Fruit fly (Drosophila melanogaster) whole organism, pupa: Measurements from ENCODE around the gene CG32228.
A peak's percentile ranks its signal among the peaks of the same experiment; 100 is the strongest.

Experiments used
- CG10348 ChIP-seq: fragments of 200-800 bp; sonication (Bioruptor generic); IDR thresholded peaks from 2 replicates; pipeline ENCODE4 v1.3.6; 2022; ENCODE audit warnings: missing biosample characterization, missing genetic modification characterization
- CG12605 ChIP-seq: fragments of 200-800 bp; sonication (Bioruptor generic); IDR thresholded peaks from 2 replicates; pipeline ENCODE4 v1.3.6; 2022; ENCODE audit warnings: missing biosample characterization, missing genetic modification characterization
- CG13204 ChIP-seq: fragments of 200-800 bp; sonication (Bioruptor generic); optimal IDR thresholded peaks from 2 replicates; lab custom pipeline; 2018; ENCODE audit warnings: missing biosample characterization, mild to moderate bottlenecking, missing genetic modification characterization, moderate library complexity
- CG14655 ChIP-seq: fragments of 200-800 bp; sonication (Bioruptor generic); optimal IDR thresholded peaks from 3 replicates; lab custom pipeline; 2017; ENCODE audit warnings: mild to moderate bottlenecking, missing biosample characterization, missing genetic modification reagents, missing genetic modification characterization
- CG15710 ChIP-seq: fragments of 200-800 bp; sonication (Bioruptor generic); optimal IDR thresholded peaks from 2 replicates; lab custom pipeline; 2018; ENCODE audit warnings: missing biosample characterization, mild to moderate bottlenecking, missing genetic modification characterization, moderate library complexity
- CG17806 ChIP-seq: fragments of 200-800 bp; sonication (Bioruptor generic); optimal IDR thresholded peaks from 2 replicates; lab custom pipeline; 2018; ENCODE audit warnings: missing biosample characterization, mild to moderate bottlenecking, missing genetic modification characterization, moderate library complexity
- CG32121 ChIP-seq: fragments of 200-800 bp; sonication (Bioruptor generic); IDR thresholded peaks from 2 replicates; pipeline ENCODE4 v1.3.6; 2022; ENCODE audit warnings: missing biosample characterization, missing genetic modification characterization
- CG34367 ChIP-seq: fragments of 200-800 bp; sonication (Bioruptor generic); optimal IDR thresholded peaks from 2 replicates; lab custom pipeline; 2018; ENCODE audit warnings: missing biosample characterization, mild to moderate bottlenecking, missing genetic modification characterization
- CG4496 ChIP-seq: fragments of 200-800 bp; sonication (Bioruptor generic); IDR thresholded peaks from 3 replicates; pipeline ENCODE4 v1.3.6; 2022; ENCODE audit warnings: missing biosample characterization, missing genetic modification characterization
- CG8159 ChIP-seq: fragments of 200-800 bp; sonication (Bioruptor generic); optimal IDR thresholded peaks from 3 replicates; lab custom pipeline; 2018; ENCODE audit warnings: missing biosample characterization, mild to moderate bottlenecking, missing genetic modification characterization, moderate library complexity
- CG8301 ChIP-seq: fragments of 200-800 bp; sonication (Bioruptor generic); optimal IDR thresholded peaks from 2 replicates; lab custom pipeline; 2018; ENCODE audit warnings: missing biosample characterization, mild to moderate bottlenecking, missing genetic modification characterization
- CG9948 ChIP-seq: fragments of 200-800 bp; sonication (Bioruptor generic); optimal IDR thresholded peaks from 2 replicates; lab custom pipeline; 2018; ENCODE audit warnings: missing biosample characterization, mild to moderate bottlenecking, missing genetic modification characterization, moderate library complexity
- D1 ChIP-seq: fragments of 200-800 bp; sonication (Bioruptor generic); optimal IDR thresholded peaks from 2 replicates; lab custom pipeline; 2018; ENCODE audit warnings: missing biosample characterization, mild to moderate bottlenecking, missing genetic modification characterization, moderate library complexity
- EcR ChIP-seq: fragments of 200-800 bp; sonication (Bioruptor generic); optimal IDR thresholded peaks from 3 replicates; lab custom pipeline; 2019; ENCODE audit warnings: missing biosample characterization, missing genetic modification characterization, mild to moderate bottlenecking, moderate library complexity, missing genetic modification reagents
- Ets98B ChIP-seq: fragments of 200-800 bp; sonication (Bioruptor generic); IDR thresholded peaks from 2 replicates; pipeline ENCODE4 v1.3.6; 2022; ENCODE audit warnings: missing biosample characterization, missing genetic modification characterization
- Pif1A ChIP-seq: fragments of 200-800 bp; sonication (Bioruptor generic); optimal IDR thresholded peaks from 3 replicates; lab custom pipeline; 2016; ENCODE audit warnings: missing biosample characterization, missing genetic modification characterization
- Pif1B ChIP-seq: fragments of 200-800 bp; sonication (Bioruptor generic); optimal IDR thresholded peaks from 3 replicates; lab custom pipeline; 2016; ENCODE audit warnings: missing biosample characterization, missing genetic modification characterization
- Snoo ChIP-seq: fragments of 200-800 bp; sonication (Bioruptor generic); optimal IDR thresholded peaks from 3 replicates; lab custom pipeline; 2017; ENCODE audit warnings: missing biosample characterization, mild to moderate bottlenecking, missing genetic modification characterization, inconsistent platforms
- fd96Ca ChIP-seq: fragments of 200-800 bp; sonication (Bioruptor generic); IDR thresholded peaks from 3 replicates; pipeline ENCODE4 v1.3.6; 2022; ENCODE audit warnings: missing biosample characterization, missing genetic modification characterization
- gl ChIP-seq: fragments of 200-800 bp; sonication (Bioruptor generic); optimal IDR thresholded peaks from 2 replicates; lab custom pipeline; 2018; ENCODE audit warnings: missing biosample characterization, mild to moderate bottlenecking, missing genetic modification characterization
- rn ChIP-seq: fragments of 200-800 bp; sonication (Bioruptor generic); IDR thresholded peaks from 2 replicates; pipeline ENCODE4 v1.3.6; 2022; ENCODE audit warnings: missing biosample characterization, missing genetic modification characterization

CG32228 gene

DNA sequence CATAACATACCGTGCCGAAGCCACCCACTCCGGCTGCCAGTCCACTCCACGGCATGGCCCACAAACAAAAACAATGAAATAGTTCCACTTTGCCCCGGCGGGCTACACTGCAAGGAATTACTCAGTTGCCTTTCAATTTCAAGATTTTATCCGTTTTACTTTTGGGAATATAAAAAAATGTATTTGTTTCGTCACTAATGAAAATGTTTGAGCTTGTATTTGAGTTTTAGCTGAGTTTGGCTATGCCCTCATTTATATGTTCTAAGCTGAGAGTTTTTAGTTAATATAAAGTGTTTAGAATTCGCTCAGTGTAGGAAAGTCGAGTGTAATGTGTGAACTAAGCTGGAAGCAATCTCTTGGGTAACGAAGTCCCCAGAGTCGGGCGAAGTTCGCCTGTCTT lies 11.0 kb downstream of the CG32228 start:
- peak; percentile 47 for TF ChIP-seq CG14655 (GFP tag; lab: Kevin White, UChicago)
- TF ChIP-seq CG12605 (GFP tag; lab: Robert Waterston, UW), result no peak
- TF ChIP-seq fd96Ca (GFP tag; lab: Robert Waterston, UW), result 0 out of 3 replicates have a peak, but pooled peaks have one; percentile 35
- TF ChIP-seq CG9948 (tag; lab: Kevin White, UChicago), result no peak
- TF ChIP-seq EcR, result no peak
- peak; percentile 43 for TF ChIP-seq Pif1A
- TF ChIP-seq CG8159 (tag; lab: Kevin White, UChicago), result peak; percentile 39
- TF ChIP-seq CG34367 (tag; lab: Kevin White, UChicago), result no peak
- TF ChIP-seq CG10348 (GFP tag; lab: Robert Waterston, UW), result no peak
- TF ChIP-seq Pif1B (GFP tag; lab: Kevin White, UChicago), result peak; percentile 7
- 0 out of 2 replicates have a peak, but pooled peaks have one; percentile 37 for TF ChIP-seq CG32121 (GFP tag; lab: Robert Waterston, UW)
- no peak for TF ChIP-seq CG8301 (tag; lab: Kevin White, UChicago)
- TF ChIP-seq Ets98B (GFP tag; lab: Robert Waterston, UW), result 0 out of 2 replicates have a peak, but pooled peaks have one; percentile 48
- TF ChIP-seq CG15710, result no peak
- TF ChIP-seq Snoo (tag; lab: Kevin White, UChicago), result no peak
- TF ChIP-seq CG13204, result no peak
- TF ChIP-seq rn (GFP tag; lab: Robert Waterston, UW), result no peak
- no peak for TF ChIP-seq gl (tag; lab: Kevin White, UChicago)
- TF ChIP-seq D1 (tag; lab: Kevin White, UChicago), result no peak
- TF ChIP-seq CG4496 (GFP tag; lab: Robert Waterston, UW), result no peak
- no peak for TF ChIP-seq CG17806 (tag; lab: Kevin White, UChicago)

DNA sequence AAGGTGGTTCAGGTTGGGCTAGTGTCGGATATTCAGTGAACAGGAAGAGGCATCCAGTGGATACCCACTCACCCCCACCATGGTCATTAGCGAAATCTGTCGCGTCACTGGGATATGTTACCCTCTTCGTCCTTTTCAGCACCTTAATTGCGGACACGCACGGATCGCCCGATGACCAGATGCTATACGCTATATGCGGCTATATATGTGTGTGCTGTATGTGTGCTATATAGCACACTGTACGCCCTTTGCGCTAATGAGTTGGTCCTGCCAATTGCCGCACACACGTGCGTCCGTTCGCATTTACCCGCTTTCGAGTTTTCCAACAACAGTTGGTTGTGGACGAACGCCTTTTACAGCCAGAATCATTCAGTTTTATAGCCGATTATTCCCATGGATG lies 15.6 kb downstream of the CG32228 start:
- TF ChIP-seq D1 (tag; lab: Kevin White, UChicago) (no peak), Ets98B (GFP tag; lab: Robert Waterston, UW) (no peak), gl (tag; lab: Kevin White, UChicago) (no peak), CG8301 (tag; lab: Kevin White, UChicago) (no peak), CG32121 (GFP tag; lab: Robert Waterston, UW) (no peak)

DNA sequence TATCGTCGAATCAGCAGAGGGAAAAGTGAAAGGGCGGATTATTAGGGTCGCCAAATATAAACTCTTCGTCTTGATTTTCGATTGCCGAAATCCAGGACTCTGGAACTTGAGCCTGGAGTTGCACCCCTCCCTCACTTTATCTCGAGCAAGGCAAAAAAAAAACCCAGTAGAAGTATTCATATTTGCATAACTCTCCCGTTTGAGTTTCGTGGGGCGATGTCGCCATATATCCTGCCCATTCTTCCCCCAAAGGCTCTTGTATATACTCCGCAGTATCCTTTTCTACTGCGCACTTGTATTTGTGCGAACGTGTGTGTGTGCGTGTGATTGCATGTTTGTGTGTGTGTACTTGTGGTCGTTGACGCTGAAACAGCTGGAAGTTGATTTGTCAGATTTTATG lies 21.4 kb downstream of the CG32228 start:
- TF ChIP-seq CG4496 (GFP tag; lab: Robert Waterston, UW) (no peak), rn (GFP tag; lab: Robert Waterston, UW) (no peak), Ets98B (GFP tag; lab: Robert Waterston, UW) (no peak), CG34367 (tag; lab: Kevin White, UChicago) (no peak), CG14655 (GFP tag; lab: Kevin White, UChicago) (no peak), Pif1B (GFP tag; lab: Kevin White, UChicago) (no peak), Snoo (tag; lab: Kevin White, UChicago) (no peak), CG17806 (tag; lab: Kevin White, UChicago) (no peak), fd96Ca (GFP tag; lab: Robert Waterston, UW) (no peak), CG8301 (tag; lab: Kevin White, UChicago) (no peak), CG8159 (tag; lab: Kevin White, UChicago) (no peak), CG12605 (GFP tag; lab: Robert Waterston, UW) (no peak), EcR (no peak), D1 (tag; lab: Kevin White, UChicago) (no peak), CG15710 (no peak), CG13204 (no peak), CG32121 (GFP tag; lab: Robert Waterston, UW) (no peak), gl (tag; lab: Kevin White, UChicago) (no peak), CG9948 (tag; lab: Kevin White, UChicago) (no peak)

DNA sequence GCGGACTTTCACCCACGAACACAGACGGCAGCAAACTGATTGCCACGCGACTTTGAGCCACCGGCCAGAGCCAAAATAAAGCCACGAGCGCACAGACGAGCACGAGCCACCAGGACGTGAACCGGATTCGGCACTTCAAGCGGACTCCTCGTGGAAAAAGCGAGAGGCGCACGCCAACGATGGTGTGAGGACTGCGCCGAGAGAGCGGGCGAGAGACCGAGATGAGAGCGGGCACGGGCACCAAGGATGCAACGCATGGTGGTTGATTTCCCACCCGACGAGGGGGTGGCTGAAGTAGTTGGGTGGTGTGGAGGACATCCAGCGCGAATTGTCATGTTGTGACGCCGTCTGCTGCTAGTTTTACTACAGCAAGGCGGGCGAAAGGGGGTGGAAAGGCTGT lies 29.5 kb downstream of the CG32228 start, which contains the start of gene gogo:
Gene gogo, minus strand, starts transcription at position 39 of the 400 bp plus-strand sequence.
- no peak for TF ChIP-seq CG17806 (tag; lab: Kevin White, UChicago)
- no peak for TF ChIP-seq CG34367 (tag; lab: Kevin White, UChicago)
- TF ChIP-seq CG8301 (tag; lab: Kevin White, UChicago), result no peak
- TF ChIP-seq EcR, result no peak
- TF ChIP-seq rn (GFP tag; lab: Robert Waterston, UW), result no peak
- TF ChIP-seq CG12605 (GFP tag; lab: Robert Waterston, UW), result no peak
- TF ChIP-seq Pif1A, result no peak
- TF ChIP-seq Snoo (tag; lab: Kevin White, UChicago), result no peak

DNA sequence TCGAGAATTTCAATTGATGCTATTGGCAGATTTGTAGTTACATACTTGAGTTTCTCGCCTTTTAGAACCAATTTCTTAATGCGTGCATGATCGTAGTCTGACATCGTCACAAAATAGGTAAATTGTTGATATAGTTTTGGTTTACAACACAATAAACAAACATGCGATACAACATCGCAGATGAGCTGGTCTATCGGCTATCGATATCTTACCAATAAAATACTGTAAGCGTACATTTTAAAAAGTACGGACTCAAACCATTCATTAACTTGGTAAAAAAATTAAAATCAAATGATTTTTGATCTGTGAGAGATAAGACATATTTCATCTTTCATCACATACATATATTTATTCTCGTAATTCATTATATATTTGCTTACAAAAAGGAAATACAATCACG lies 31.2 kb downstream of the CG32228 start, which contains the start of gene FRG1:
Gene FRG1, minus strand, starts transcription at position 175 of the 400 bp plus-strand sequence.
- TF ChIP-seq CG12605 (GFP tag; lab: Robert Waterston, UW), result no peak
- no peak for TF ChIP-seq gl (tag; lab: Kevin White, UChicago)
- no peak for TF ChIP-seq fd96Ca (GFP tag; lab: Robert Waterston, UW)
- TF ChIP-seq EcR, result no peak
- TF ChIP-seq Pif1B (GFP tag; lab: Kevin White, UChicago), result no peak
- TF ChIP-seq Snoo (tag; lab: Kevin White, UChicago), result no peak
- no peak for TF ChIP-seq Pif1A
- no peak for TF ChIP-seq rn (GFP tag; lab: Robert Waterston, UW)
- no peak for TF ChIP-seq CG17806 (tag; lab: Kevin White, UChicago)
- TF ChIP-seq CG15710, result no peak
- no peak for TF ChIP-seq CG8159 (tag; lab: Kevin White, UChicago)
- TF ChIP-seq CG32121 (GFP tag; lab: Robert Waterston, UW), result no peak
- no peak for TF ChIP-seq Ets98B (GFP tag; lab: Robert Waterston, UW)
- no peak for TF ChIP-seq D1 (tag; lab: Kevin White, UChicago)
- no peak for TF ChIP-seq CG4496 (GFP tag; lab: Robert Waterston, UW)
- no peak for TF ChIP-seq CG34367 (tag; lab: Kevin White, UChicago)
- TF ChIP-seq CG8301 (tag; lab: Kevin White, UChicago), result no peak
- no peak for TF ChIP-seq CG13204
- no peak for TF ChIP-seq CG10348 (GFP tag; lab: Robert Waterston, UW)
- TF ChIP-seq, all 21 proteins: peak for 0
